Fruit fly (Drosophila melanogaster): Measurements from ENCODE around the gene Pcp.

The Pcp gene

dm6 chr2L:7042150-7042811 lies 20.8 kb downstream of the Pcp start (continued):
- TF ChIP-seq CG11696 (GFP tag; IDR thresholded peaks at IDR 0.05) (no peak), HLH3B (GFP tag; IDR thresholded peaks at IDR 0.05) (peak; percentile 59), GATAe (GFP tag; conservative IDR thresholded peaks at IDR 0.05) (no peak), CG32532 (GFP tag; IDR thresholded peaks at IDR 0.05) (peak; percentile 54), Ets97D (GFP tag; optimal IDR thresholded peaks at IDR 0.05) (peak; percentile 96), E2f1 (GFP tag; IDR thresholded peaks at IDR 0.05) (peak; percentile 6), ham (GFP tag; IDR thresholded peaks at IDR 0.05) (no peak), wdn (GFP tag; IDR thresholded peaks at IDR 0.05) (peak; percentile 52; the same call in 1 of the 2 replicates), CG8281 (tag; optimal IDR thresholded peaks at IDR 0.05) (no peak), Hmx (GFP tag; optimal IDR thresholded peaks at IDR 0.05) (no peak), abd-A (tag; optimal IDR thresholded peaks at IDR 0.05) (peak; percentile 65), CG2678 (tag; optimal IDR thresholded peaks at IDR 0.05) (peak; percentile 49), B-H1 (GFP tag; IDR thresholded peaks at IDR 0.05) (peak; percentile 34; the same call in 2 of the 3 replicates), CG1602 (GFP tag; optimal IDR thresholded peaks at IDR 0.05) (no peak), CG10654 (GFP tag; optimal IDR thresholded peaks at IDR 0.05) (no peak), CG10147 (GFP tag; optimal IDR thresholded peaks at IDR 0.05) (peak; percentile 31), Dek (tag; optimal IDR thresholded peaks at IDR 0.05) (peak; percentile 23), grn (GFP tag; optimal IDR thresholded peaks at IDR 0.05) (no peak), repo (GFP tag; optimal IDR thresholded peaks at IDR 0.05) (peak; percentile 38), pum (GFP tag; optimal IDR thresholded peaks at IDR 0.05) (peak; percentile 32), ssp (GFP tag; IDR thresholded peaks at IDR 0.05) (peak; percentile 29; the same call in 1 of the 2 replicates), CG2199 (GFP tag; IDR thresholded peaks at IDR 0.05) (no peak), Oaz (GFP tag; IDR thresholded peaks at IDR 0.05) (peak; percentile 55), CG7963 (GFP tag; IDR thresholded peaks at IDR 0.05; ENCODE audit: partially characterized antibody) (peak; percentile 37; the same call in 1 of the 3 replicates), HHEX (GFP tag; optimal IDR thresholded peaks at IDR 0.05) (peak; percentile 51), D19A (tag; optimal IDR thresholded peaks at IDR 0.05) (no peak), crp (GFP tag; optimal IDR thresholded peaks at IDR 0.05) (peak; percentile 99 to 100), ERR (GFP tag; optimal IDR thresholded peaks at IDR 0.05) (peak; percentile 28), Dll (GFP tag; IDR thresholded peaks at IDR 0.05; ENCODE audit: partially characterized antibody) (peak; percentile 63), CG15269 (tag; optimal IDR thresholded peaks at IDR 0.05) (peak; percentile 23), CG12391 (tag; optimal IDR thresholded peaks at IDR 0.05) (peak; percentile 52), HmgZ (tag; optimal IDR thresholded peaks at IDR 0.05) (peak; percentile 96), Mes4 (GFP tag; optimal IDR thresholded peaks at IDR 0.05) (peak; percentile 31), lmd (GFP tag; IDR thresholded peaks at IDR 0.05) (peak; percentile 54), CG34224 (GFP tag; IDR thresholded peaks at IDR 0.05; ENCODE audit: partially characterized antibody) (peak; percentile 71), Fer2 (tag; optimal IDR thresholded peaks at IDR 0.05) (no peak), CG7786 (GFP tag; optimal IDR thresholded peaks at IDR 0.05) (peak; percentile 2), Meics (GFP tag; optimal IDR thresholded peaks at IDR 0.05) (peak; percentile 48), pb (GFP tag; optimal IDR thresholded peaks at IDR 0.05) (peak; percentile 34), CG6654 (GFP tag; optimal IDR thresholded peaks at IDR 0.05) (no peak), Dad (GFP tag; optimal IDR thresholded peaks at IDR 0.05) (no peak), dm (GFP tag; optimal IDR thresholded peaks at IDR 0.05) (peak; percentile 82), CG34376 (GFP tag; optimal IDR thresholded peaks at IDR 0.05) (peak; percentile 74), trh (GFP tag; optimal IDR thresholded peaks at IDR 0.05) (no peak), HmgD (GFP tag; optimal IDR thresholded peaks at IDR 0.05) (peak; percentile 78), CG30431 (GFP tag; optimal IDR thresholded peaks at IDR 0.05) (no peak), pzg (GFP tag; optimal IDR thresholded peaks at IDR 0.05) (peak; percentile 99), Lhr (GFP tag; optimal IDR thresholded peaks at IDR 0.05) (peak; percentile 73), pros (GFP tag; optimal IDR thresholded peaks at IDR 0.05) (no peak), CG11085 (GFP tag; IDR thresholded peaks at IDR 0.05) (peak; percentile 59)
